Worm (Caenorhabditis elegans): ENCODE results near the gene F44G4.1.

- TF ChIP-seq ets-7 (tag; optimal IDR thresholded peaks at IDR 0.05) = no peak
- TF ChIP-seq pes-1 (GFP tag; IDR thresholded peaks at IDR 0.05) = no peak
- no peak for TF ChIP-seq ama-1 (optimal IDR thresholded peaks at IDR 0.05)
- no peak for TF ChIP-seq tbx-37 (GFP tag; conservative IDR thresholded peaks at IDR 0.05)
- TF ChIP-seq B0310.2 (tag; optimal IDR thresholded peaks at IDR 0.05) = no peak
- no peak for TF ChIP-seq hmbx-1 (tag; optimal IDR thresholded peaks at IDR 0.05)
- TF ChIP-seq sea-1 (GFP tag; conservative IDR thresholded peaks at IDR 0.05) = no peak
- no peak for TF ChIP-seq flt-1 (GFP tag; IDR thresholded peaks at IDR 0.05)
- TF ChIP-seq scrt-1 (GFP tag; IDR thresholded peaks at IDR 0.05) = no peak
Observed at ce11 chrII:9013341-9013740, 18.9 kb downstream of the F44G4.1 start.

Measured in whole organism, early embryonic.